Fruit fly (Drosophila melanogaster): ENCODE data around the gene spoon.

spoon gene

DNA sequence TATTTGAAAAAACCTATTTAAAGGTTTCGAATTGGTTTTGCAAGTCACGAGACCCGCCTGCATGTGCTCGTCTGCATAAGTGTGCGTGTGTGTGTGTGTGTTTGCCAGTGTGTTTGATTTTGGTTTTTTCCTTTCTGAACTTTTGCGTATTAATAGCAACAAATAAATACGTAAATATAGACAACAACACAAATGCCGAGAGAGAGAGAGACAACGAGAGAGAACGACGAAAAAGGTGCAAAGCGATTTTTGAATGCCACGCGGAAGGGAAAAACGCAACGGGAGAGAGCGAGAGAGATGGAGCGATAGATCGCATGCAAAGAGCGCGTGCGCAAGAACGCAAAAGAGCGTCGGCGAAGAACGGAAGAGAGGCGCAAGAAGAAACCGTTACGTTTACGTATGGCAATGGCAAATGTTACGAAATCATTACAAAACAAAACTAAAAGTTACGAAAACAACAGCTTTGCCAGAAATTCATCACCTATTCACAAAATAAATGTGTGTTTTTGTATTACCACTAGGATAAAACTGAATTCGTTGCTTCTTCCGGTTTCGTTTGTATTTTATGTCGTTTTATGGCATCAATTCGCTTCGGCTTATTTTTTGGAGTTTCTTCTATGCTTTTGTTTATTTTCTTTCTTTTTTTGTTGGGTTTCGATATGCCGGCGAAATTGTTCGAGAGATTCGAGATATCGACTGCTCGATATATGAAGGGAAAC lies 2.7 kb downstream of the spoon start:
- TF ChIP-seq CG8478 (optimal IDR thresholded peaks at IDR 0.05): no peak
- TF ChIP-seq CTCF (optimal IDR thresholded peaks at IDR 0.05): no peak

DNA sequence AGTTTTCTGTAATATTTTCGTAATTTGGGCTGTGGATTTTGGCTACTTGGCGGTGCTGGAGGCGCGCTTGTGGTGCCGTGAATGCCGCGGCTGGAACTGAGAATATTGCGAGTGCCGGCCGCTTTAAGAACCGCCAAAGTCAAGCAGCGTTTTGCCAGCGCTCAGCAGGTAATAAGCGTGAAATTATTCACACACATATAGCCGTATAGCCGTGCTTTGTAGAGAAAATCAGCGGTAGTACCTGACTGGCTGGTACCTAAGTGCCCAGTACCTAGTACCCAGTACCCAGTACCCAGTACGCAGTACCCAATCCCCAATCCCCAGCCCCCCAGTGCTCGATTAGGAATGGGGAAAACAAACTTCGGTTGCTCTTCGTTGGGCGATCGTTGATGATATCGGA lies 9.9 kb downstream of the spoon start, which contains the start of gene NAAT1:
Gene NAAT1, minus strand, starts transcription at position 101 of the 400 bp plus-strand sequence.
- TF ChIP-seq CG8478 (optimal IDR thresholded peaks at IDR 0.05): no peak
- TF ChIP-seq CTCF (optimal IDR thresholded peaks at IDR 0.05): no peak

DNA sequence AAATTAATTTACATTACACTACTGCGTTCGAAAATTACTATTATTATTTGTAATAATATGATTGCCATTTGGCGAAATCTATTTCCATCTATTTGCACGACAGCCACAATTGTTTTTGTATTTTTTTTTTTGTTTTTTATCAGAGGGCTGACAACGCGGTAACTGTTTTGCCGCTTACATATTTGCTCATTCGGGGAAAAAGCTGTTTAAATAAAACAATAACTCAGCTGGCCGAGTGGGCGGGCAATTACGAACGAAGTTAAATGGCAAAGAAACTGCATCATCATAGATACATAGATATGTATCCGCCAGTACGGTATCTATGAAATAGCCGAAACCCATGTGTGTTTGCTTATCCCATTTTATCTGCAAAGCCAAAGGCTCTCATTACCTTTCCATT lies 11.8 kb downstream of the spoon start:
- TF ChIP-seq CTCF (optimal IDR thresholded peaks at IDR 0.05): no peak
- no peak for TF ChIP-seq CG8478 (optimal IDR thresholded peaks at IDR 0.05)

DNA sequence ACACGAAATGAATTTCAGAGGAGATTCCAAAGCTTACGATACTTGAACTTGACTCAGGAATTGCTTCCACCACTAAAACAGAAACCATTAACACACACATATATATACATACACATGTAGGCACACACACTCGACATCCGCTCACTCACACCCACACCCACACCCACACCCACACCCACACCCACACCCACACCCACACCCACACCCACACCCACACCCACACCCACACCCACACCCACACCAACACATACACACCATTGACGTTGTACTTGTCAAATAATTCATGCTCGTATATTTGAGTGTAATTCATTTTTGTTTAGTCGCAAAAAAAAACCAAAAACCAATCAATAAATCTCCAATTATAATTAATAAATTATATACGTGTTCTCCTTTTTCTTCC lies 38.1 kb downstream of the spoon start:
- TF ChIP-seq CTCF (optimal IDR thresholded peaks at IDR 0.05): no peak
- TF ChIP-seq CG8478 (optimal IDR thresholded peaks at IDR 0.05): no peak

DNA sequence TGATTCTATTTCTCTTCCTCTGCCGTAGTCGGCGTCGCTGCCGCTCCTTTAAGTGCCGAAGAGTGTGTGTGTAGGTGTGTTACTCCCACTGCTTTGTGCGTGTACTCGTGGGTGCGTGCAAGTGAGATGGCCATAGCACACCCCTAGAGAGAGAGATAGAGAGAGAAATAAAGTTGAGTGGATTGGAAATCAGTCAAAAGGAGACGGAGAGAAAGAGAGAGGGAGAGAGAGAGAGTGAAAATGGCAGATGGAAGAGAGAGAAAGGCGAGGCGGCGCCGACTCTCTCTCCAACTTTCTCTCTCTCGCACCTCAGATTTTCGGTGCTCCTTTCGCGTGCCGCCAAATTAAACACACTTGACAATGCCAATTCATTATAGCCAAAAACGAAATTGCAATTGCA lies 56.6 kb downstream of the spoon start:
- TF ChIP-seq CG8478 (optimal IDR thresholded peaks at IDR 0.05): no peak
- no peak for TF ChIP-seq CTCF (optimal IDR thresholded peaks at IDR 0.05)

DNA sequence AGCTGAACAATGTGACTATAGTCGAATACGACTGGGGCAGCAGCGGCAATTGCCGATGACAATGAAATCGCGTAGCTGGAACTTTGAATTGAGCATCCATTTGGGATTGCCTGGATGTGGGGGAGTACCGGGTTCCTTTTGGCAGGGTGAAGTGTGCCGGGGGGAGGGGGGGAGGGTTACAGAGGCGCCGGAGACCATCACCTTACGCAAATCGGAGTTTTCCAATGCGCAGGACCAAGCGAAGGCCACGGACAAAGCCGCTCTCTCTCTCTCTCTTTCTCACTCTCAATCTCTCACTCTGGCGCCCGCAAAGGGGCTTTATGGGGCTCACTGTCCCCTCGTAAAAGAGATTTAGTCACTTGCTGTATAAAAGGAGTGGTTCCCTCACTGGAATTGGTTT lies 57.6 kb downstream of the spoon start:
- TF ChIP-seq CG8478 (optimal IDR thresholded peaks at IDR 0.05) (no peak), CTCF (optimal IDR thresholded peaks at IDR 0.05) (no peak)

All from S2 (cell line).